Worm (Caenorhabditis elegans): ENCODE data around the gene F57B9.8.

DNA sequence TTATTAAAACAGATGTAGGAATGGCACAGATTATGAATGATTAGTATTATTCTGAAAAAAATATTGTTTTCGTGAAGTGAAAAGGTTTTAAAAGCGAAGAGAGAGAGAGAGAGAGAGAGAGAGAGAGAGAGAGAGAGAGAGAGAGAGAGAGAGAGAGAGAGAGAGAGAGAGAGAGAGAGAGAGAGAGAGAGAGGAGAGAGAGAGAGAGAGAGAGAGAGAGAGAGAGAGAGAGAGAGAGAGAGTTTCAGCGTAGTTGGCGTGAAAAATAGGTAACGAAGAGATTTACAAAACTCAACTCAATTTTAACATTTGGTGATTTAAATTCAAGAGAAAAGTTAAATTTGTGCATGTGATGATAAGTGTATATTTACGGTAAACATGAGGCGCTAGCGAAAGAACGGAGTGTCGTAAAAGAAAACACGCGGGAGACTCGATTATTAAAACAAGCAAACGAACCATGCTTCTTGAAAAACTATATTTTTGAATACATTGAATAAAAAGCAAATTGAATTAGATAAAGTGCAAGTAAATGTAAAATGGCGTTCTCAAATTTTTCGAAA, 33.0 kb upstream of the F57B9.8 start, which contains the start of gene panl-2:
- TF ChIP-seq ztf-29 (GFP tag; IDR thresholded peaks at IDR 0.05), result no peak
- no peak for TF ChIP-seq T22C8.4 (GFP tag; IDR thresholded peaks at IDR 0.05)
- no peak for TF ChIP-seq cog-1 (tag; optimal IDR thresholded peaks at IDR 0.05)
- no peak for TF ChIP-seq flt-1 (GFP tag; IDR thresholded peaks at IDR 0.05)
- no peak for TF ChIP-seq med-1 (GFP tag; optimal IDR thresholded peaks at IDR 0.05; ENCODE audit: insufficient read depth)
- TF ChIP-seq ref-1 (GFP tag; conservative IDR thresholded peaks at IDR 0.05), result no peak
- TF ChIP-seq klf-2 (GFP tag; conservative IDR thresholded peaks at IDR 0.05), result no peak
